Fruit fly (Drosophila melanogaster) whole organism, embryonic: Measurements from ENCODE around the gene CG2021.

Experiments used
- ATbp ChIP-seq: fragments of 200-800 bp; sonication (Bioruptor generic); optimal IDR thresholded peaks from 2 replicates; lab custom pipeline; 2017; ENCODE audit warnings: missing biosample characterization, mild to moderate bottlenecking, missing genetic modification characterization, missing genetic modification reagents
- BEAF-32 ChIP-seq: fragments of 200-800 bp; sonication (Bioruptor generic); optimal IDR thresholded peaks from 3 replicates; lab custom pipeline; 2017; ENCODE audit warnings: missing biosample characterization, missing genetic modification characterization, mild to moderate bottlenecking, moderate library complexity, missing genetic modification reagents
- BtbVII ChIP-seq: fragments of 200-800 bp; sonication (Bioruptor generic); optimal IDR thresholded peaks from 3 replicates; lab custom pipeline; 2017; ENCODE audit warnings: missing biosample characterization, mild to moderate bottlenecking, missing genetic modification characterization
- CG10147 ChIP-seq: fragments of 200-800 bp; sonication (Bioruptor generic); optimal IDR thresholded peaks from 2 replicates; lab custom pipeline; 2019; ENCODE audit warnings: missing biosample characterization, mild to moderate bottlenecking, missing genetic modification characterization, moderate library complexity
- CG10431 ChIP-seq: fragments of 200-800 bp; sonication (Bioruptor generic); optimal IDR thresholded peaks from 3 replicates; lab custom pipeline; 2018; ENCODE audit warnings: missing biosample characterization, mild to moderate bottlenecking, missing genetic modification characterization
- CG10543 ChIP-seq: fragments of 200-800 bp; sonication (Bioruptor generic); optimal IDR thresholded peaks from 3 replicates; lab custom pipeline; 2017; ENCODE audit warnings: missing biosample characterization, mild to moderate bottlenecking, missing genetic modification characterization, moderate library complexity
- CG10565 ChIP-seq: fragments of 200-800 bp; sonication (Bioruptor generic); optimal IDR thresholded peaks from 3 replicates; lab custom pipeline; 2016; ENCODE audit warnings: missing biosample characterization, mild to moderate bottlenecking, missing genetic modification characterization
- CG11696 ChIP-seq: fragments of 200-800 bp; sonication (Bioruptor generic); IDR thresholded peaks from 2 replicates; pipeline ENCODE4 v1.3.6; 2022; ENCODE audit warnings: missing biosample characterization, missing genetic modification characterization
- CG1233 ChIP-seq: fragments of 200-800 bp; sonication (Bioruptor generic); optimal IDR thresholded peaks from 4 replicates; lab custom pipeline; 2018; ENCODE audit warnings: missing biosample characterization, mild to moderate bottlenecking, missing genetic modification characterization
- CG12769 ChIP-seq: fragments of 200-800 bp; sonication (Bioruptor generic); optimal IDR thresholded peaks from 2 replicates; lab custom pipeline; 2019; ENCODE audit warnings: missing biosample characterization, mild to moderate bottlenecking, missing genetic modification characterization, moderate library complexity
- CG15011 ChIP-seq: fragments of 200-800 bp; sonication (Bioruptor generic); optimal IDR thresholded peaks from 3 replicates; lab custom pipeline; 2018; ENCODE audit warnings: missing biosample characterization, mild to moderate bottlenecking, missing genetic modification characterization
- CG1529 ChIP-seq: fragments of 200-800 bp; sonication (Bioruptor generic); optimal IDR thresholded peaks from 3 replicates; lab custom pipeline; 2018; ENCODE audit warnings: missing biosample characterization, missing genetic modification characterization
- CG17186 ChIP-seq: fragments of 200-800 bp; sonication (Bioruptor generic); optimal IDR thresholded peaks from 3 replicates; lab custom pipeline; 2017; ENCODE audit warnings: missing biosample characterization, missing genetic modification reagents, missing genetic modification characterization
- CG2116 ChIP-seq: fragments of 200-800 bp; sonication (Bioruptor generic); optimal IDR thresholded peaks from 3 replicates; lab custom pipeline; 2018; ENCODE audit warnings: missing biosample characterization, mild to moderate bottlenecking, missing genetic modification characterization
- CG2889 ChIP-seq: fragments of 200-800 bp; sonication (Bioruptor generic); IDR thresholded peaks from 3 replicates; pipeline ENCODE4 v1.3.6; 2022; ENCODE audit warnings: missing biosample characterization, missing genetic modification characterization
- CG3065 ChIP-seq: fragments of 200-800 bp; sonication (Bioruptor generic); optimal IDR thresholded peaks from 2 replicates; lab custom pipeline; 2016; ENCODE audit warnings: missing biosample characterization, missing genetic modification characterization
- CG31224 ChIP-seq: fragments of 200-800 bp; sonication (Bioruptor generic); IDR thresholded peaks from 2 replicates; pipeline ENCODE4 v1.3.6; 2022; ENCODE audit warnings: missing biosample characterization, missing genetic modification characterization
- CG32532 ChIP-seq: fragments of 200-800 bp; sonication (Bioruptor generic); IDR thresholded peaks from 2 replicates; pipeline ENCODE4 v1.3.6; 2022; ENCODE audit warnings: missing biosample characterization, missing genetic modification characterization
- CG4282 ChIP-seq: fragments of 200-800 bp; sonication (Bioruptor generic); optimal IDR thresholded peaks from 2 replicates; lab custom pipeline; 2016; ENCODE audit warnings: missing biosample characterization, missing genetic modification characterization
- CG7987 ChIP-seq: fragments of 200-800 bp; sonication (Bioruptor generic); optimal IDR thresholded peaks from 2 replicates; lab custom pipeline; 2018; ENCODE audit warnings: missing biosample characterization, mild to moderate bottlenecking, missing genetic modification characterization, moderate library complexity
- CG9609 ChIP-seq: fragments of 200-800 bp; sonication (Bioruptor generic); optimal IDR thresholded peaks from 3 replicates; lab custom pipeline; 2016; ENCODE audit warnings: missing biosample characterization, missing genetic modification characterization
- CTCF ChIP-seq: fragments of 200-800 bp; sonication (Bioruptor generic); optimal IDR thresholded peaks from 2 replicates; lab custom pipeline; 2017; ENCODE audit warnings: missing biosample characterization, mild to moderate bottlenecking, missing genetic modification characterization, moderate library complexity
- HHEX ChIP-seq: fragments of 200-800 bp; sonication (Bioruptor generic); optimal IDR thresholded peaks from 3 replicates; lab custom pipeline; 2017; ENCODE audit warnings: missing biosample characterization, mild to moderate bottlenecking, missing genetic modification characterization, missing genetic modification reagents
- HLHmδ ChIP-seq: fragments of 200-800 bp; sonication (Bioruptor generic); optimal IDR thresholded peaks from 2 replicates; lab custom pipeline; 2018; ENCODE audit warnings: missing biosample characterization, mild to moderate bottlenecking, missing genetic modification characterization, moderate library complexity
- Hr39 ChIP-seq: fragments of >200 bp; optimal IDR thresholded peaks from 2 replicates; lab custom pipeline; 2017
- Mrtf ChIP-seq: fragments of 200-800 bp; sonication (Bioruptor generic); IDR thresholded peaks from 3 replicates; pipeline ENCODE4 v1.3.6; 2022; ENCODE audit warnings: missing biosample characterization, missing genetic modification characterization
- Myb ChIP-seq: fragments of 200-800 bp; sonication (Bioruptor generic); optimal IDR thresholded peaks from 2 replicates; lab custom pipeline; 2016; ENCODE audit warnings: missing biosample characterization, missing genetic modification characterization
- Pdp1 ChIP-seq, 2 experiments: fragments of 200-800 bp; sonication (Bioruptor generic); optimal IDR thresholded peaks; 3 replicates each; lab custom pipeline; 2016; ENCODE audit warnings: missing biosample characterization in 2 of 2, missing genetic modification characterization in 2 of 2, mild to moderate bottlenecking in 1 of 2, moderate library complexity in 1 of 2
- Rfx ChIP-seq: fragments of 200-800 bp; sonication (Bioruptor generic); IDR thresholded peaks from 2 replicates; pipeline ENCODE4 v1.3.6; 2022; ENCODE audit warnings: missing biosample characterization, missing genetic modification characterization
- Spps ChIP-seq: fragments of 200-800 bp; sonication (Bioruptor generic); optimal IDR thresholded peaks from 2 replicates; lab custom pipeline; 2018; ENCODE audit warnings: missing biosample characterization, mild to moderate bottlenecking, missing genetic modification characterization
- Xbp1 ChIP-seq: fragments of 200-800 bp; sonication (Bioruptor generic); optimal IDR thresholded peaks from 3 replicates; lab custom pipeline; 2016; ENCODE audit warnings: missing biosample characterization, mild to moderate bottlenecking, missing genetic modification characterization
- ato ChIP-seq: fragments of 200-800 bp; sonication (Bioruptor generic); IDR thresholded peaks from 2 replicates; pipeline ENCODE4 v1.3.6; 2022; ENCODE audit warnings: missing biosample characterization, missing genetic modification characterization; ENCODE audit not compliant: partially characterized antibody
- az2 ChIP-seq: fragments of 200-800 bp; sonication (Bioruptor generic); optimal IDR thresholded peaks from 3 replicates; lab custom pipeline; 2016; ENCODE audit warnings: missing biosample characterization, missing genetic modification characterization
- bbx ChIP-seq: fragments of 200-800 bp; sonication (Bioruptor generic); IDR thresholded peaks from 2 replicates; pipeline ENCODE4 v1.3.6; 2022; ENCODE audit warnings: missing biosample characterization, missing genetic modification characterization; ENCODE audit not compliant: partially characterized antibody
- danr ChIP-seq: fragments of 200-800 bp; sonication (Bioruptor generic); IDR thresholded peaks from 2 replicates; pipeline ENCODE4 v1.3.6; 2022; ENCODE audit warnings: missing biosample characterization, missing genetic modification characterization
- en ChIP-seq: fragments of 200-800 bp; sonication (Bioruptor generic); optimal IDR thresholded peaks from 2 replicates; lab custom pipeline; 2016; ENCODE audit warnings: missing biosample characterization, missing genetic modification characterization
- eyg ChIP-seq: fragments of 200-800 bp; sonication (Bioruptor generic); optimal IDR thresholded peaks from 3 replicates; lab custom pipeline; 2016; ENCODE audit warnings: missing biosample characterization, missing genetic modification characterization
- fru ChIP-seq: fragments of >200 bp; optimal IDR thresholded peaks from 2 replicates; lab custom pipeline; 2017
- fu2 ChIP-seq: fragments of 200-800 bp; sonication (Bioruptor generic); optimal IDR thresholded peaks from 2 replicates; lab custom pipeline; 2016; ENCODE audit warnings: missing biosample characterization, missing genetic modification characterization
- gro ChIP-seq: fragments of 200-800 bp; sonication (Bioruptor generic); optimal IDR thresholded peaks from 2 replicates; lab custom pipeline; 2016; ENCODE audit warnings: missing biosample characterization, missing genetic modification characterization
- hbn ChIP-seq: fragments of 200-800 bp; sonication (Bioruptor generic); IDR thresholded peaks from 2 replicates; pipeline ENCODE4 v1.3.6; 2022; ENCODE audit warnings: missing biosample characterization, missing genetic modification characterization; ENCODE audit not compliant: partially characterized antibody
- kay ChIP-seq: fragments of 200-800 bp; sonication (Bioruptor generic); optimal IDR thresholded peaks from 2 replicates; lab custom pipeline; 2016; ENCODE audit warnings: missing biosample characterization, missing genetic modification characterization
- maf-S ChIP-seq: fragments of 200-800 bp; sonication (Bioruptor generic); optimal IDR thresholded peaks from 2 replicates; lab custom pipeline; 2016; ENCODE audit warnings: missing biosample characterization, missing genetic modification characterization
- odd ChIP-seq: fragments of 200-800 bp; sonication (Bioruptor generic); optimal IDR thresholded peaks from 2 replicates; lab custom pipeline; 2017; ENCODE audit warnings: missing biosample characterization, mild to moderate bottlenecking, missing genetic modification characterization
- otp ChIP-seq: fragments of 200-800 bp; sonication (Bioruptor generic); IDR thresholded peaks from 3 replicates; pipeline ENCODE4, ENCODE4 v1.3.6; 2022; ENCODE audit warnings: missing biosample characterization, missing genetic modification characterization
- pfk ChIP-seq: fragments of 200-800 bp; sonication (Bioruptor generic); optimal IDR thresholded peaks from 2 replicates; lab custom pipeline; 2018; ENCODE audit warnings: missing biosample characterization, mild to moderate bottlenecking, missing genetic modification characterization, moderate library complexity
- sim ChIP-seq: fragments of 200-800 bp; sonication (Bioruptor generic); IDR thresholded peaks from 2 replicates; pipeline ENCODE4 v1.3.6; 2022; ENCODE audit warnings: missing biosample characterization, missing genetic modification characterization
- sob ChIP-seq: fragments of 200-800 bp; sonication (Bioruptor generic); IDR thresholded peaks from 2 replicates; pipeline ENCODE4 v1.3.6; 2022; ENCODE audit warnings: missing biosample characterization, missing genetic modification characterization
- sug ChIP-seq: fragments of 200-800 bp; optimal IDR thresholded peaks from 2 replicates; lab custom pipeline; 2019; ENCODE audit warnings: missing biosample characterization, mild to moderate bottlenecking, missing genetic modification characterization, moderate library complexity
- tup ChIP-seq: fragments of 200-800 bp; sonication (Bioruptor generic); optimal IDR thresholded peaks from 2 replicates; lab custom pipeline; 2016; ENCODE audit warnings: missing biosample characterization, mild to moderate bottlenecking, missing genetic modification characterization, moderate library complexity

Gene CG2021

dm6 chr3L:1794164-1794942 is 17.1 kb upstream of the CG2021 start (continued):
- TF ChIP-seq hbn (GFP tag; lab: Robert Waterston, UW) = no peak
- TF ChIP-seq CG17186 (GFP tag; lab: Kevin White, UChicago) = no peak
- peak; percentile 26 for TF ChIP-seq HLHmδ
- peak; percentile 50; the same call in 1 of the 2 replicates for TF ChIP-seq CG32532 (GFP tag; lab: Robert Waterston, UW)
- TF ChIP-seq tup (GFP tag; lab: Kevin White, UChicago) = no peak
- TF ChIP-seq otp (GFP tag; lab: Robert Waterston, UW) = peak; percentile 57; the same call in 1 of the 3 replicates
- TF ChIP-seq CG1233 (GFP tag; lab: Kevin White, UChicago) = peak; percentile 38
- no peak for TF ChIP-seq CG3065 (GFP tag; lab: Kevin White, UChicago)
- peak in 1 of 2 experiments; percentile 99 for TF ChIP-seq Pdp1 (GFP tag; optimal IDR thresholded peaks at IDR 0.05; lab: Kevin White, UChicago)
- no peak for TF ChIP-seq CG1529 (GFP tag; lab: Kevin White, UChicago)
- no peak for TF ChIP-seq en (GFP tag; lab: Kevin White, UChicago)
- no peak for TF ChIP-seq CTCF (GFP tag; lab: Kevin White, UChicago)
- TF ChIP-seq CG9609 (GFP tag; lab: Kevin White, UChicago) = no peak
- TF ChIP-seq Rfx (GFP tag; lab: Robert Waterston, UW) = peak; percentile 56; the same call in 1 of the 2 replicates
- TF ChIP-seq kay = no peak
- no peak for TF ChIP-seq CG2116 (GFP tag; lab: Kevin White, UChicago)
- peak; percentile 43 for TF ChIP-seq pfk (GFP tag; lab: Kevin White, UChicago)
- no peak for TF ChIP-seq CG4282 (GFP tag; lab: Kevin White, UChicago)
- no peak for TF ChIP-seq Xbp1 (GFP tag; lab: Kevin White, UChicago)
- TF ChIP-seq Hr39 (lab: Kevin White, UChicago) = no peak
- TF ChIP-seq ato (GFP tag; lab: Robert Waterston, UW) = no peak
- TF ChIP-seq Mrtf (GFP tag; lab: Robert Waterston, UW) = no peak
- no peak for TF ChIP-seq odd (GFP tag; lab: Kevin White, UChicago)
- peak; percentile 40 for TF ChIP-seq gro (GFP tag; lab: Kevin White, UChicago)
- peak; percentile 86 for TF ChIP-seq sug (tag; lab: Kevin White, UChicago)
- no peak for TF ChIP-seq fru (lab: Kevin White, UChicago)
- TF ChIP-seq CG31224 (GFP tag; lab: Robert Waterston, UW) = no peak
- TF ChIP-seq maf-S (GFP tag; lab: Kevin White, UChicago) = no peak
- no peak for TF ChIP-seq BEAF-32 (GFP tag; lab: Kevin White, UChicago)
- TF ChIP-seq bbx (GFP tag; lab: Robert Waterston, UW) = peak; percentile 35; the same call in 1 of the 2 replicates
- TF ChIP-seq ATbp (GFP tag; lab: Kevin White, UChicago) = no peak
- TF ChIP-seq eyg (GFP tag; lab: Kevin White, UChicago) = no peak
- TF ChIP-seq CG12769 (tag; lab: Kevin White, UChicago) = no peak
- TF ChIP-seq CG11696 = 0 out of 2 replicates have a peak, but pooled peaks have one; percentile 16
- TF ChIP-seq Spps (tag; lab: Kevin White, UChicago) = no peak
- TF ChIP-seq sim (GFP tag; lab: Robert Waterston, UW) = 0 out of 2 replicates have a peak, but pooled peaks have one; percentile 20
- no peak for TF ChIP-seq danr (GFP tag; lab: Robert Waterston, UW)
- TF ChIP-seq CG10147 (GFP tag; lab: Kevin White, UChicago) = no peak
- peak; percentile 90 for TF ChIP-seq CG10543 (GFP tag; lab: Kevin White, UChicago)
- TF ChIP-seq CG10431 (GFP tag; lab: Kevin White, UChicago) = no peak
- no peak for TF ChIP-seq az2 (GFP tag; lab: Kevin White, UChicago)
- TF ChIP-seq BtbVII = peak; percentile 79
- TF ChIP-seq CG10565 (GFP tag; lab: Kevin White, UChicago) = no peak
- TF ChIP-seq CG7987 (GFP tag; lab: Kevin White, UChicago) = peak; percentile 55
- peak; percentile 27 for TF ChIP-seq HHEX (GFP tag; lab: Kevin White, UChicago)
- TF ChIP-seq CG2889 = no peak
- TF ChIP-seq CG15011 (GFP tag; lab: Kevin White, UChicago) = no peak
- no peak for TF ChIP-seq Myb (GFP tag; lab: Kevin White, UChicago)
- no peak for TF ChIP-seq fu2 (GFP tag; lab: Kevin White, UChicago)
- peak; percentile 61; the same call in 1 of the 2 replicates for TF ChIP-seq sob
